ENCODE assay signal across 2 worm cellular contexts in the genomic region with DNA sequence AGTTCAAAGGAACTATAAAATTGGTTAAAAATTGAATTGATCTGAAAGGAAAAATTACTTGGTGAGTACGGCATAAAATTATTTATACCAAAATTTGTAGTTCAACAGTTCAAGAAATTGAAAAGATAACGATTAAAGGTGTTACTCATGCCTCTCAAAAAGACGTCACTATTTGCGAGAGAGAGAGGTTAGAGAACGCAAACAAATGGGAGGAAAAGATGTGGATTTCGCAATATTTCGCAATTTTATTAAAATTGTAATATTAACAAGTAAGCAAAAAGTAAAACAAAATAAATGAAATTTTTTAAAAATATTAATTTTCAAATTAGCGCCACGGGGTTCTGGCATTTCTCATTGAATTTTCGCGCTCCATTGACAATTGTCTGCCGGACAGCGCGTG.
A peak's percentile ranks its signal among the peaks of the same experiment; 100 is the strongest.
TF ChIP-seq lines count a peak whose summit lies in the region.

Gene F13A7.11 (minus strand): TSS at position 174 of the 400 bp plus-strand sequence.

TF ChIP-seq in whole organism, L1 larva, 84 proteins besides CTCF, POLR2A, EP300 and RAD21 (continued from another document):
- no peak for TF ChIP-seq nhr-77 (tag; optimal IDR thresholded peaks at IDR 0.05; lab: Kevin White, UChicago)
- TF ChIP-seq lin-14 (GFP tag; optimal IDR thresholded peaks at IDR 0.05; lab: Kevin White, UChicago) = no peak
- no peak for TF ChIP-seq Y116A8C.19 (tag; optimal IDR thresholded peaks at IDR 0.05; lab: Kevin White, UChicago; ENCODE audit: borderline replicate concordance)
- no peak for TF ChIP-seq aha-1 (tag; optimal IDR thresholded peaks at IDR 0.05; lab: Kevin White, UChicago)
- peak; percentile 19 for TF ChIP-seq nhr-90 (tag; optimal IDR thresholded peaks at IDR 0.05; lab: Kevin White, UChicago; ENCODE audit: poor library complexity)
- no peak for TF ChIP-seq ama-1 (optimal IDR thresholded peaks at IDR 0.05; lab: Kevin White, UChicago)
- no peak for TF ChIP-seq vab-15 (tag; optimal IDR thresholded peaks at IDR 0.05; lab: Kevin White, UChicago)
- TF ChIP-seq irx-1 (tag; optimal IDR thresholded peaks at IDR 0.05; lab: Kevin White, UChicago) = no peak
- no peak for TF ChIP-seq hpl-2 (GFP tag; optimal IDR thresholded peaks at IDR 0.05; lab: Kevin White, UChicago)
- TF ChIP-seq mef-2 (tag; optimal IDR thresholded peaks at IDR 0.05; lab: Kevin White, UChicago) = no peak
- no peak for TF ChIP-seq tlp-1 (tag; optimal IDR thresholded peaks at IDR 0.05; lab: Kevin White, UChicago)
- no peak for TF ChIP-seq egl-27 (tag; optimal IDR thresholded peaks at IDR 0.05; lab: Kevin White, UChicago)
- no peak for TF ChIP-seq alr-1 (tag; optimal IDR thresholded peaks at IDR 0.05; lab: Kevin White, UChicago; ENCODE audit: borderline replicate concordance)
- peak; percentile 66 for TF ChIP-seq nhr-85 (tag; lab: Kevin White, UChicago)
- no peak for TF ChIP-seq F16B12.6 (tag; optimal IDR thresholded peaks at IDR 0.05; lab: Kevin White, UChicago)
- no peak for TF ChIP-seq mab-9 (GFP tag; IDR thresholded peaks at IDR 0.05; lab: Robert Waterston, UW)
- TF ChIP-seq lin-15B (tag; optimal IDR thresholded peaks at IDR 0.05; lab: Kevin White, UChicago) = no peak
- no peak for TF ChIP-seq sptf-1 (tag; optimal IDR thresholded peaks at IDR 0.05; lab: Kevin White, UChicago)
- no peak for TF ChIP-seq C16A3.4 (tag; optimal IDR thresholded peaks at IDR 0.05; lab: Kevin White, UChicago)
- peak; percentile 17 for TF ChIP-seq nhr-47 (tag; optimal IDR thresholded peaks at IDR 0.05; lab: Kevin White, UChicago)
- TF ChIP-seq rnt-1 (tag; optimal IDR thresholded peaks at IDR 0.05; lab: Kevin White, UChicago) = no peak
- no peak for TF ChIP-seq hlh-4 (tag; optimal IDR thresholded peaks at IDR 0.05; lab: Kevin White, UChicago)
- no peak for TF ChIP-seq ztf-4 (tag; optimal IDR thresholded peaks at IDR 0.05; lab: Kevin White, UChicago)
- no peak for TF ChIP-seq unc-86 (tag; optimal IDR thresholded peaks at IDR 0.05; lab: Kevin White, UChicago)
- TF ChIP-seq dpl-1 (GFP tag; optimal IDR thresholded peaks at IDR 0.05; lab: Kevin White, UChicago) = peak in 2 of 3 experiments; percentile 4 to 17
- TF ChIP-seq blmp-1 (tag; optimal IDR thresholded peaks at IDR 0.05; lab: Kevin White, UChicago) = no peak

TF ChIP-seq in whole organism, L4 larva, 104 proteins besides CTCF, POLR2A, EP300 and RAD21 (continued from another document):
- TF ChIP-seq ztf-7 (tag; optimal IDR thresholded peaks at IDR 0.05; lab: Kevin White, UChicago) (peak; percentile 97), nhr-48 (tag; optimal IDR thresholded peaks at IDR 0.05; lab: Kevin White, UChicago) (peak; percentile 32), cey-2 (tag; optimal IDR thresholded peaks at IDR 0.05; lab: Kevin White, UChicago; ENCODE audit: borderline replicate concordance, insufficient read depth) (no peak), aha-1 (tag; lab: Kevin White, UChicago) (peak; percentile 14)
TF ChIP-seq in whole organism, L4 larva: peak in this region for 14.
